Fruit fly (Drosophila melanogaster) whole organism, pupa: ENCODE measurements around the gene Chmp1.

Source experiments
- CG10348 ChIP-seq: fragments of 200-800 bp; sonication (Bioruptor generic); IDR thresholded peaks from 2 replicates; pipeline ENCODE4 v1.3.6; 2022; ENCODE audit warnings: missing biosample characterization, missing genetic modification characterization
- CG12605 ChIP-seq: fragments of 200-800 bp; sonication (Bioruptor generic); IDR thresholded peaks from 2 replicates; pipeline ENCODE4 v1.3.6; 2022; ENCODE audit warnings: missing biosample characterization, missing genetic modification characterization
- CG13204 ChIP-seq: fragments of 200-800 bp; sonication (Bioruptor generic); optimal IDR thresholded peaks from 2 replicates; lab custom pipeline; 2018; ENCODE audit warnings: missing biosample characterization, mild to moderate bottlenecking, missing genetic modification characterization, moderate library complexity
- CG14655 ChIP-seq: fragments of 200-800 bp; sonication (Bioruptor generic); optimal IDR thresholded peaks from 3 replicates; lab custom pipeline; 2017; ENCODE audit warnings: mild to moderate bottlenecking, missing biosample characterization, missing genetic modification reagents, missing genetic modification characterization
- CG15710 ChIP-seq: fragments of 200-800 bp; sonication (Bioruptor generic); optimal IDR thresholded peaks from 2 replicates; lab custom pipeline; 2018; ENCODE audit warnings: missing biosample characterization, mild to moderate bottlenecking, missing genetic modification characterization, moderate library complexity
- CG17806 ChIP-seq: fragments of 200-800 bp; sonication (Bioruptor generic); optimal IDR thresholded peaks from 2 replicates; lab custom pipeline; 2018; ENCODE audit warnings: missing biosample characterization, mild to moderate bottlenecking, missing genetic modification characterization, moderate library complexity
- CG32121 ChIP-seq: fragments of 200-800 bp; sonication (Bioruptor generic); IDR thresholded peaks from 2 replicates; pipeline ENCODE4 v1.3.6; 2022; ENCODE audit warnings: missing biosample characterization, missing genetic modification characterization
- CG34367 ChIP-seq: fragments of 200-800 bp; sonication (Bioruptor generic); optimal IDR thresholded peaks from 2 replicates; lab custom pipeline; 2018; ENCODE audit warnings: missing biosample characterization, mild to moderate bottlenecking, missing genetic modification characterization
- CG4496 ChIP-seq: fragments of 200-800 bp; sonication (Bioruptor generic); IDR thresholded peaks from 3 replicates; pipeline ENCODE4 v1.3.6; 2022; ENCODE audit warnings: missing biosample characterization, missing genetic modification characterization
- CG8159 ChIP-seq: fragments of 200-800 bp; sonication (Bioruptor generic); optimal IDR thresholded peaks from 3 replicates; lab custom pipeline; 2018; ENCODE audit warnings: missing biosample characterization, mild to moderate bottlenecking, missing genetic modification characterization, moderate library complexity
- CG8301 ChIP-seq: fragments of 200-800 bp; sonication (Bioruptor generic); optimal IDR thresholded peaks from 2 replicates; lab custom pipeline; 2018; ENCODE audit warnings: missing biosample characterization, mild to moderate bottlenecking, missing genetic modification characterization
- CG9948 ChIP-seq: fragments of 200-800 bp; sonication (Bioruptor generic); optimal IDR thresholded peaks from 2 replicates; lab custom pipeline; 2018; ENCODE audit warnings: missing biosample characterization, mild to moderate bottlenecking, missing genetic modification characterization, moderate library complexity
- D1 ChIP-seq: fragments of 200-800 bp; sonication (Bioruptor generic); optimal IDR thresholded peaks from 2 replicates; lab custom pipeline; 2018; ENCODE audit warnings: missing biosample characterization, mild to moderate bottlenecking, missing genetic modification characterization, moderate library complexity
- EcR ChIP-seq: fragments of 200-800 bp; sonication (Bioruptor generic); optimal IDR thresholded peaks from 3 replicates; lab custom pipeline; 2019; ENCODE audit warnings: missing biosample characterization, missing genetic modification characterization, mild to moderate bottlenecking, moderate library complexity, missing genetic modification reagents
- Ets98B ChIP-seq: fragments of 200-800 bp; sonication (Bioruptor generic); IDR thresholded peaks from 2 replicates; pipeline ENCODE4 v1.3.6; 2022; ENCODE audit warnings: missing biosample characterization, missing genetic modification characterization
- Pif1A ChIP-seq: fragments of 200-800 bp; sonication (Bioruptor generic); optimal IDR thresholded peaks from 3 replicates; lab custom pipeline; 2016; ENCODE audit warnings: missing biosample characterization, missing genetic modification characterization
- Pif1B ChIP-seq: fragments of 200-800 bp; sonication (Bioruptor generic); optimal IDR thresholded peaks from 3 replicates; lab custom pipeline; 2016; ENCODE audit warnings: missing biosample characterization, missing genetic modification characterization
- Snoo ChIP-seq: fragments of 200-800 bp; sonication (Bioruptor generic); optimal IDR thresholded peaks from 3 replicates; lab custom pipeline; 2017; ENCODE audit warnings: missing biosample characterization, mild to moderate bottlenecking, missing genetic modification characterization, inconsistent platforms
- fd96Ca ChIP-seq: fragments of 200-800 bp; sonication (Bioruptor generic); IDR thresholded peaks from 3 replicates; pipeline ENCODE4 v1.3.6; 2022; ENCODE audit warnings: missing biosample characterization, missing genetic modification characterization
- gl ChIP-seq: fragments of 200-800 bp; sonication (Bioruptor generic); optimal IDR thresholded peaks from 2 replicates; lab custom pipeline; 2018; ENCODE audit warnings: missing biosample characterization, mild to moderate bottlenecking, missing genetic modification characterization
- rn ChIP-seq: fragments of 200-800 bp; sonication (Bioruptor generic); IDR thresholded peaks from 2 replicates; pipeline ENCODE4 v1.3.6; 2022; ENCODE audit warnings: missing biosample characterization, missing genetic modification characterization

Chmp1 gene

dm6 chr3L:18675363-18675866 lies 8.4 kb downstream of the Chmp1 start, which contains the start of the genes GNBP2 and GNBP1:
TSS of gene GNBP2 (minus strand) at chr3L:18675413.
TSS of gene GNBP1 (plus strand) at chr3L:18675800.
- TF ChIP-seq CG9948 (tag; lab: Kevin White, UChicago) (peak; percentile 89), D1 (tag; lab: Kevin White, UChicago) (no peak), Pif1A (GFP tag; lab: Kevin White, UChicago) (no peak), rn (peak; percentile 86), CG8159 (tag; lab: Kevin White, UChicago) (peak; percentile 92), CG15710 (peak; percentile 86), EcR (GFP tag; lab: Kevin White, UChicago) (no peak), CG13204 (no peak), CG4496 (GFP tag; lab: Robert Waterston, UW) (peak; percentile 95), gl (tag; lab: Kevin White, UChicago) (peak; percentile 25), CG17806 (peak; percentile 90), Pif1B (peak; percentile 71), CG8301 (tag; lab: Kevin White, UChicago) (peak; percentile 88), Ets98B (peak; percentile 89), Snoo (peak; percentile 84), CG14655 (GFP tag; lab: Kevin White, UChicago) (no peak), CG10348 (GFP tag; lab: Robert Waterston, UW) (peak; percentile 62; the same call in 1 of the 2 replicates), fd96Ca (GFP tag; lab: Robert Waterston, UW) (no peak), CG32121 (peak; percentile 95), CG34367 (tag; lab: Kevin White, UChicago) (peak; percentile 78), CG12605 (peak; percentile 93)

DNA sequence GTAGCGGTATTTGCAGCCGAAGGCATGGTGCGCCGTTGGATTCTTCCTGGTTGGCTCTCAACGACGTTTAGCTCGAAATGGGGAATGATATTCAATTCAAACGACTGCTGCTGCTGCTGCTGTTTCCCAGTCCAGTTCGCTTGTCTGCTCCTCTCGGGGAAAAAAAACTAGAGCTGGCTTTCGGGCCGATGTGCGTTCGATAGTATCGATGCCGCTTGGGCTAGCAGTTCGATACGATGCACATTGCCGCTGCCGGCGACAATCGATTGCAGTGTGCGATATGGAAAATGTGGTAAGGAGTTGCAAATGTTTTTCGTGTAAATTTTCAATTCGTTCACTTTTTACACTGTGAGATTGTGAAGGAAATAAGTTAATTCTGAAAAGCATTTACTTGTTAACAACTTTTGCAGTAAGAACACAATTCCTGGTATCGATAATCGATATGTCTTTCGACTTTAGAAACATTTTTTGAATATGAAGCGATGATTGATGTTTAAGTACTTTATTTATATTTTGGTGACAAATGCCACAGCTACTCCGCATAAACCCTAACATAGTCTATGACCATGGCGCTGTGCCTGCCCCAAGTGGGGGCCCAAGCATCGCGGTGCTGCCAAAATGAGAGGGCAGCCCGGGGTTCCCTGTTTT lies 10.8 kb downstream of the Chmp1 start, which contains the start of gene Capr:
Gene Capr, minus strand, starts transcription at position 339 of the 648 bp plus-strand sequence.
- peak; percentile 7 for TF ChIP-seq CG15710
- TF ChIP-seq CG32121, result no peak
- TF ChIP-seq gl (tag; lab: Kevin White, UChicago), result no peak
- TF ChIP-seq CG4496 (GFP tag; lab: Robert Waterston, UW), result peak; percentile 53; the same call in 1 of the 3 replicates
- TF ChIP-seq Ets98B, result peak; percentile 48
- TF ChIP-seq CG12605, result 0 out of 2 replicates have a peak, but pooled peaks have one; percentile 17
- 0 out of 2 replicates have a peak, but pooled peaks have one; percentile 18 for TF ChIP-seq rn
- no peak for TF ChIP-seq Pif1B

- TF ChIP-seq CG9948 (tag; lab: Kevin White, UChicago) (peak; percentile 3), D1 (tag; lab: Kevin White, UChicago) (no peak), CG17806 (peak; percentile 10), Snoo (peak; percentile 55), CG14655 (GFP tag; lab: Kevin White, UChicago) (no peak), CG32121 (no peak), CG12605 (no peak), CG34367 (tag; lab: Kevin White, UChicago) (no peak), fd96Ca (GFP tag; lab: Robert Waterston, UW) (peak; percentile 26; the same call in 1 of the 3 replicates), Pif1B (peak; percentile 17), CG13204 (no peak), gl (tag; lab: Kevin White, UChicago) (no peak), CG15710 (peak; percentile 2), CG8159 (tag; lab: Kevin White, UChicago) (no peak), CG4496 (GFP tag; lab: Robert Waterston, UW) (peak; percentile 49; the same call in 1 of the 3 replicates), CG8301 (tag; lab: Kevin White, UChicago) (no peak)
Observed at dm6 chr3L:18672203-18672602, 11.7 kb downstream of the Chmp1 start.

DNA sequence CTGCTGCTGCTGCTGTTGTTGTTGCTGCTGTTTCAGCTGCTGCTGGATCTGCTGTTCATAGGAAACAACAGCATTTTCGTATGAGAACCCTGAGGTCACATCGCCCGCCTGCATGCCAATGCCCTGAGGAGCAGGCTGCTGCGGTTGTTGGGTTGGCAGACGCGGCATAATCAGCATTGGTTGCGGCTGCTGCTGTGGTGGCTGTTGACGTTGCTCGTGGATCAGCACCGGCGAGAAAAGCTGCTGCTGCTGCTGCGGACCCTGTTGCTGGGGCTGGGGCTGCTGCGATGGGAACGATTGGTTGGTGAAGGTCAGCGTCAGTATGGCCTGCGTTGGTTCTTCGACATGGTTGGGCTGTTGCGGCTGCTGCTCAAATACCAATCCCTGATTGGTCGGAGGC lies 14.0 kb downstream of the Chmp1 start:
- TF ChIP-seq Pif1A (GFP tag; lab: Kevin White, UChicago), result no peak
- no peak for TF ChIP-seq gl (tag; lab: Kevin White, UChicago)

dm6 chr3L:18667115-18667514 lies 16.7 kb downstream of the Chmp1 start, which contains the start of gene CG42495:
TSS of gene CG42495 (plus strand) at chr3L:18667361.
- TF ChIP-seq D1 (tag; lab: Kevin White, UChicago), result peak; percentile 47
- TF ChIP-seq gl (tag; lab: Kevin White, UChicago), result no peak
- no peak for TF ChIP-seq CG8159 (tag; lab: Kevin White, UChicago)
- TF ChIP-seq CG9948 (tag; lab: Kevin White, UChicago), result no peak
- TF ChIP-seq CG13204, result no peak

- no peak for TF ChIP-seq Pif1B
- no peak for TF ChIP-seq Snoo
Observed at dm6 chr3L:18665594-18665993, 18.3 kb downstream of the Chmp1 start.

DNA sequence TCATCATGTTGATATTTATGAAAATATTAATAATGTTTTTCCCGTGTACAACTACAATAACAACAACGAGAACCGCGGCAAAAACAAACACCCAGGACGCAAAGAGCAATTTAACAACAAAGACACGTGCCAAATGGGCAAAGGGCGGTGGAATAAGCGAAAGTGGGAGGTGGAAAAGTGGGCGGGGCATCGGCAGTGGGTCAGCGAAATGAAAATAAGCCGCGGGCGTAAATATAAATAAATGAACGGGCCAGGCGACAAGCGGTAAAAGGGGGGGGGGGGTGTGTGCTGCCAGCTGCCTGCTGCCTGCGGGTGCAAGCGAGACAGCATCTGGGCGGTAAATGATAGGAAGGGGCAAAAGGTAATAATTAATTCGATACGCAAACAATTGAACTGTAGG lies 30.1 kb downstream of the Chmp1 start:
- TF ChIP-seq CG17806, result no peak
- no peak for TF ChIP-seq D1 (tag; lab: Kevin White, UChicago)
- TF ChIP-seq gl (tag; lab: Kevin White, UChicago), result no peak
- TF ChIP-seq Pif1B, result no peak
